Worm (Caenorhabditis elegans): ENCODE data around the gene ttr-50.
A peak's percentile ranks its signal among the peaks of the same experiment; 100 is the strongest.

ttr-50 gene

DNA sequence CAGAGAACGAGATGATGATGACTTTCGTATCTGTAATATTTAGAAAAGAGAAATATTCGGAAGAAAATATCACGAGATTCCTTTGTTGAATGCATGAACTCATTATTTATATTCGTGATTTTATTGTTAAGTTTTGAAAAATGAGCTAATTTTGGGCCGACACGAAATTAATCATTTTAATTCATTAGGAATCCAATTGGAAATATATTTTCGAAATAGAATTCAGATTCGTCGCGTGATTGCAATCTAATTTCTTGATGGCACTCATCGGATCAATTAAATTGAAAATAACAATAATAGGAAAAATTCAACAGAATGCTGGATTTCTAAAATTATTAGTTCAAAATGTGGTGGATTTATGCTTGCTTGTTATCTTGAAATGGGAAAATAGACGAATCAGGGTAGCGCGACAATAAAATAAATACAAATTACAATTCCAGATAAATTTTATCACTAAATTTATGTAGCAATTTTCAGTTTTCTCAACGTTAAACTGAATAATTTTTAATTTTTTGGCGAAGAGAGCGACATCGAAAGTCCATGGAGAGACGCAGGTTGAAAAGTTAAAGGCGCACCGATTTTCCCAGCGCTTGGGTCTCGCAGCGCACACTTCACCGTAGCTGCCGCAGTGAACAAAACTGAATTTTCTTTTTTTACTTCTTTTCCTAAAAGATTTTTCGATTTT, 39.0 kb downstream of the ttr-50 start (continued):
- TF ChIP-seq zip-4 (GFP tag; optimal IDR thresholded peaks at IDR 0.05) (no peak), sptf-1 (tag; optimal IDR thresholded peaks at IDR 0.05) (no peak), lin-35 (GFP tag; optimal IDR thresholded peaks at IDR 0.05) (peak; percentile 78 to 84), lir-3 (tag; optimal IDR thresholded peaks at IDR 0.05; ENCODE audit: poor library complexity) (no peak), efl-1 (optimal IDR thresholded peaks at IDR 0.05) (peak; percentile 76 to 84), efl-1 (GFP tag; optimal IDR thresholded peaks at IDR 0.05 in 1 of 2) (peak; percentile 71 to 97), isw-1 (GFP tag; IDR thresholded peaks at IDR 0.05) (peak; percentile 62), ceh-8 (GFP tag; optimal IDR thresholded peaks at IDR 0.05) (no peak), skn-1 (tag; optimal IDR thresholded peaks at IDR 0.05) (peak; percentile 77), lin-14 (GFP tag; optimal IDR thresholded peaks at IDR 0.05) (peak; percentile 72), tlp-1 (tag; optimal IDR thresholded peaks at IDR 0.05) (no peak), mep-1 (tag; optimal IDR thresholded peaks at IDR 0.05) (peak; percentile 63), lin-13 (GFP tag; optimal IDR thresholded peaks at IDR 0.05) (peak; percentile 60), nhr-76 (tag; optimal IDR thresholded peaks at IDR 0.05) (no peak), ztf-4 (tag; optimal IDR thresholded peaks at IDR 0.05) (no peak), unc-98 (GFP tag; IDR thresholded peaks at IDR 0.05) (no peak), rnt-1 (tag; optimal IDR thresholded peaks at IDR 0.05) (peak; percentile 80), nhr-19 (GFP tag; conservative IDR thresholded peaks at IDR 0.05) (peak; percentile 72), fkh-8 (tag; optimal IDR thresholded peaks at IDR 0.05) (peak; percentile 72), nhr-28 (tag; optimal IDR thresholded peaks at IDR 0.05) (no peak), swsn-7 (tag; optimal IDR thresholded peaks at IDR 0.05) (peak; percentile 75), nhr-85 (tag) (peak; percentile 92), fkh-4 (tag; optimal IDR thresholded peaks at IDR 0.05; ENCODE audit: borderline replicate concordance) (no peak), snpc-4 (tag; optimal IDR thresholded peaks at IDR 0.05) (peak; percentile 52), lin-39 (tag; optimal IDR thresholded peaks at IDR 0.05) (peak; percentile 34), fos-1 (tag; optimal IDR thresholded peaks at IDR 0.05) (peak; percentile 23), nhr-84 (tag; optimal IDR thresholded peaks at IDR 0.05) (no peak), mef-2 (tag; optimal IDR thresholded peaks at IDR 0.05) (peak; percentile 6), ama-1 (optimal IDR thresholded peaks at IDR 0.05) (peak; percentile 27), irx-1 (tag; optimal IDR thresholded peaks at IDR 0.05) (peak; percentile 57), pax-3 (tag; optimal IDR thresholded peaks at IDR 0.05) (no peak), zag-1 (tag; optimal IDR thresholded peaks at IDR 0.05) (peak; percentile 25), ceh-63 (GFP tag; optimal IDR thresholded peaks at IDR 0.05) (no peak), C04F5.9 (tag; optimal IDR thresholded peaks at IDR 0.05) (peak; percentile 72), sox-4 (tag; optimal IDR thresholded peaks at IDR 0.05) (no peak), nhr-12 (tag; optimal IDR thresholded peaks at IDR 0.05) (no peak), jun-1 (tag; optimal IDR thresholded peaks at IDR 0.05) (peak; percentile 50), egl-13 (tag; optimal IDR thresholded peaks at IDR 0.05) (peak; percentile 11), unc-30 (tag; optimal IDR thresholded peaks at IDR 0.05) (no peak)

ce11 chrIV:11599717-11600116, 41.1 kb downstream of the ttr-50 start:
- TF ChIP-seq blmp-1 (tag; optimal IDR thresholded peaks at IDR 0.05) (peak; percentile 27), dsc-1 (tag; optimal IDR thresholded peaks at IDR 0.05) (no peak), tlp-1 (tag; optimal IDR thresholded peaks at IDR 0.05) (no peak), lin-39 (tag; optimal IDR thresholded peaks at IDR 0.05) (no peak), rnt-1 (tag; optimal IDR thresholded peaks at IDR 0.05) (peak; percentile 3), unc-98 (GFP tag; IDR thresholded peaks at IDR 0.05) (no peak), pag-3 (tag; optimal IDR thresholded peaks at IDR 0.05; ENCODE audit: borderline replicate concordance, insufficient read depth) (no peak), mep-1 (tag; optimal IDR thresholded peaks at IDR 0.05) (no peak), unc-62 (GFP tag; optimal IDR thresholded peaks at IDR 0.05) (no peak), unc-30 (tag; optimal IDR thresholded peaks at IDR 0.05) (no peak), lin-14 (GFP tag; optimal IDR thresholded peaks at IDR 0.05) (no peak), snpc-4 (tag; optimal IDR thresholded peaks at IDR 0.05) (no peak)

Measured in whole organism, L1 larva.